Fruit fly (Drosophila melanogaster) whole organism, embryonic: Measurements from ENCODE around the gene Inx5.

Source experiments
- CG32767 ChIP-seq: fragments of 200-800 bp; sonication (Bioruptor generic); IDR thresholded peaks from 2 replicates; pipeline ENCODE4 v1.3.6; 2022; ENCODE audit warnings: missing biosample characterization, missing genetic modification characterization
- CG9215 ChIP-seq: fragments of 200-800 bp; sonication (Bioruptor generic); IDR thresholded peaks from 2 replicates; pipeline ENCODE4 v1.3.6; 2022; ENCODE audit warnings: missing biosample characterization, missing genetic modification characterization

- no peak for TF ChIP-seq CG9215 (GFP tag; lab: Robert Waterston, UW)
- no peak for TF ChIP-seq CG32767 (GFP tag; lab: Robert Waterston, UW)
Observed at dm6 chrX:19211982-19212381, 41.3 kb upstream of the Inx5 start, which contains the start of gene CG14195.
